Worm (Caenorhabditis elegans) whole organism, L1 larva: ENCODE data around the gene metl-9.

Source experiments
- Y116A8C.19 ChIP-seq: sonication (generic microtip); optimal IDR thresholded peaks from 2 replicates; lab custom pipeline; 2016; ENCODE audit warnings: missing compliant biosample characterization, missing genetic modification characterization, borderline replicate concordance
- aha-1 ChIP-seq: fragments of 150-350 bp; optimal IDR thresholded peaks from 2 replicates; lab custom pipeline; 2014; ENCODE audit warnings: missing biosample characterization, missing genetic modification characterization
- ama-1 ChIP-seq: fragments of 150-350 bp; optimal IDR thresholded peaks from 2 replicates; lab custom pipeline; 2014
- blmp-1 ChIP-seq: fragments of 150-350 bp; optimal IDR thresholded peaks from 2 replicates; lab custom pipeline; 2014; ENCODE audit warnings: missing biosample characterization, missing genetic modification characterization
- ceh-82 ChIP-seq, 3 experiments: fragments of 150-350 bp in 1 of 3; sonication (generic microtip) in 2 of 3; optimal IDR thresholded peaks; 2 replicates each; lab custom pipeline; 2014 to 2017; ENCODE audit warnings: missing biosample characterization in 3 of 3, missing genetic modification characterization in 3 of 3
- ces-1 ChIP-seq: fragments of 150-350 bp; optimal IDR thresholded peaks from 2 replicates; lab custom pipeline; 2014; ENCODE audit warnings: missing biosample characterization, missing genetic modification reagents, missing genetic modification characterization
- dpl-1 ChIP-seq, 3 experiments: fragments of 150-350 bp in 2 of 3; sonication (generic microtip) in 1 of 3; optimal IDR thresholded peaks; 2 replicates each; lab custom pipeline; 2014 to 2017; ENCODE audit warnings: missing biosample characterization in 3 of 3, missing genetic modification characterization in 3 of 3, missing genetic modification reagents in 3 of 3
- dsc-1 ChIP-seq: sonication (generic microtip); optimal IDR thresholded peaks from 2 replicates; lab custom pipeline; 2016; ENCODE audit warnings: mild to moderate bottlenecking, missing genetic modification characterization, missing compliant biosample characterization
- efl-1 ChIP-seq, 4 experiments: fragments of 150-350 bp; optimal IDR thresholded peaks in 3 of 4; peaks in 1 of 4; 1 replicate in 1 of 4; 2 replicates in 3 of 4; lab custom pipeline; 2014; ENCODE audit warnings: missing biosample characterization in 2 of 4, missing genetic modification characterization in 2 of 4, missing genetic modification reagents in 2 of 4
- egl-13 ChIP-seq: sonication (generic microtip); optimal IDR thresholded peaks from 2 replicates; lab custom pipeline; 2016; ENCODE audit warnings: missing genotype, missing genetic modification reagents, missing genetic modification characterization, missing compliant biosample characterization
- egl-27 ChIP-seq, 2 experiments: fragments of 150-350 bp in 1 of 2; sonication (generic microtip); optimal IDR thresholded peaks; 3 replicates each; lab custom pipeline; 2017 to 2018; ENCODE audit warnings: missing biosample characterization in 2 of 2, missing genetic modification characterization in 2 of 2, missing genetic modification reagents in 2 of 2
- fkh-10 ChIP-seq: sonication (generic microtip); optimal IDR thresholded peaks from 2 replicates; lab custom pipeline; 2017; ENCODE audit warnings: missing biosample characterization, missing genetic modification reagents, missing genetic modification characterization
- fkh-4 ChIP-seq: sonication (generic microtip); optimal IDR thresholded peaks from 2 replicates; lab custom pipeline; 2016; ENCODE audit warnings: missing compliant biosample characterization, missing genetic modification characterization, borderline replicate concordance
- fkh-8 ChIP-seq: sonication (generic microtip); optimal IDR thresholded peaks from 2 replicates; lab custom pipeline; 2016; ENCODE audit warnings: mild to moderate bottlenecking, missing genetic modification characterization, missing compliant biosample characterization
- fos-1 ChIP-seq: fragments of 150-350 bp; optimal IDR thresholded peaks from 2 replicates; lab custom pipeline; 2014; ENCODE audit warnings: missing biosample characterization, missing genetic modification characterization
- hlh-17 ChIP-seq: fragments of 200-800 bp; sonication (Bioruptor generic); optimal IDR thresholded peaks from 2 replicates; lab custom pipeline; 2018; ENCODE audit warnings: missing genetic modification characterization, mild to moderate bottlenecking, missing compliant biosample characterization, moderate library complexity, borderline replicate concordance
- isw-1 ChIP-seq: fragments of 200-800 bp; sonication (Bioruptor generic); IDR thresholded peaks from 2 replicates; pipeline ENCODE4 v1.3.6; 2022; ENCODE audit warnings: missing genetic modification characterization, missing compliant biosample characterization
- lin-15B ChIP-seq: fragments of 150-350 bp; sonication (generic microtip); optimal IDR thresholded peaks from 3 replicates; lab custom pipeline; 2014; ENCODE audit warnings: missing biosample characterization, missing genetic modification characterization
- lir-3 ChIP-seq: sonication (generic microtip); optimal IDR thresholded peaks from 2 replicates; lab custom pipeline; 2016; ENCODE audit warnings: mild to moderate bottlenecking, missing genetic modification characterization, moderate library complexity, missing compliant biosample characterization; ENCODE audit not compliant: poor library complexity
- mab-9 ChIP-seq: fragments of 200-800 bp; sonication (Bioruptor generic); IDR thresholded peaks from 2 replicates; pipeline ENCODE4 v1.3.6; 2022; ENCODE audit warnings: missing genetic modification reagents, missing genetic modification characterization, missing compliant biosample characterization
- nhr-11 ChIP-seq: fragments of 150-350 bp; optimal IDR thresholded peaks from 2 replicates; lab custom pipeline; 2014; ENCODE audit warnings: missing biosample characterization, missing genetic modification characterization
- nhr-71 ChIP-seq: sonication (generic microtip); optimal IDR thresholded peaks from 2 replicates; lab custom pipeline; 2016; ENCODE audit warnings: mild to moderate bottlenecking, missing genetic modification characterization, moderate library complexity, missing compliant biosample characterization
- rnt-1 ChIP-seq: sonication (generic microtip); optimal IDR thresholded peaks from 2 replicates; lab custom pipeline; 2016; ENCODE audit warnings: mild to moderate bottlenecking, missing genetic modification characterization, moderate library complexity, missing compliant biosample characterization
- snu-23 ChIP-seq: sonication (generic microtip); optimal IDR thresholded peaks from 2 replicates; lab custom pipeline; 2016; ENCODE audit warnings: missing genetic modification characterization, missing compliant biosample characterization
- sox-4 ChIP-seq: sonication (generic microtip); optimal IDR thresholded peaks from 2 replicates; lab custom pipeline; 2016; ENCODE audit warnings: missing genetic modification characterization, missing compliant biosample characterization
- sptf-1 ChIP-seq: fragments of 150-350 bp; optimal IDR thresholded peaks from 2 replicates; lab custom pipeline; 2014; ENCODE audit warnings: missing biosample characterization, missing genetic modification characterization
- sup-37 ChIP-seq: fragments of 200-800 bp; sonication (Bioruptor generic); optimal IDR thresholded peaks from 2 replicates; lab custom pipeline; 2018; ENCODE audit warnings: mild to moderate bottlenecking, missing genetic modification characterization, missing compliant biosample characterization
- tlp-1 ChIP-seq: fragments of 150-350 bp; optimal IDR thresholded peaks from 2 replicates; lab custom pipeline; 2014; ENCODE audit warnings: missing biosample characterization, missing genetic modification characterization
- unc-130 ChIP-seq: fragments of 150-350 bp; optimal IDR thresholded peaks from 2 replicates; lab custom pipeline; 2017; ENCODE audit warnings: missing biosample characterization, missing genetic modification characterization, inconsistent platforms
- vab-15 ChIP-seq: sonication (generic microtip); optimal IDR thresholded peaks from 2 replicates; lab custom pipeline; 2017; ENCODE audit warnings: missing genotype, mild to moderate bottlenecking, missing genetic modification characterization, missing compliant biosample characterization
- xbp-1 ChIP-seq: sonication (generic microtip); optimal IDR thresholded peaks from 2 replicates; lab custom pipeline; 2016; ENCODE audit warnings: missing genetic modification characterization, missing compliant biosample characterization

Gene metl-9

ce11 chrX:5190061-5190460 is 11.1 kb upstream of the metl-9 start:
- no peak for TF ChIP-seq efl-1 (optimal IDR thresholded peaks at IDR 0.05; lab: Kevin White, UChicago)
- TF ChIP-seq efl-1 (GFP tag; optimal IDR thresholded peaks at IDR 0.05 in 1 of 2; lab: Kevin White, UChicago): no peak

ce11 chrX:5188977-5189376 is 10.0 kb upstream of the metl-9 start, which contains the start of gene zig-6:
Gene zig-6 (minus strand): TSS chrX:5189077.
- TF ChIP-seq Y116A8C.19 (tag; lab: Kevin White, UChicago): no peak
- peak; percentile 39 for TF ChIP-seq rnt-1

DNA sequence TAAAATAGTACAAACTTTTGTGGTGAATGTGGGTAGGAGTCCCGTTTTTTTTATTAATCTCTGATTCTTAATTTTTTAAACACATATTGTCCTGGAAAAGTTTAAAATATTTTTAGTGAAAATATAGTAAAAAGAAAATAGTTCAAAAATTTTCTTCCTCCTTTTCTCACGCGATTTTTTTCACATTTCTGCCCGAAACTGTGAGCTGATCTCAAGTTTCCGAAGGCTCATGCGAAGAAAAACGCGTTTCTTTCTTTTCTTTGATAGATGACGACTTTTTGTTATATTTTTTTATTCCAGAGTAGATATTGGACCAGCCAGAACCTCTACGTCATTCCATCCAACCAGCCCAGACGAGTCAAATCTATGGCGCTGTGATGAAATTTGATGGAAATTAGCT is 5.0 kb upstream of the metl-9 start, which contains the start of gene T03G11.9:
Gene T03G11.9, plus strand, starts transcription at position 301 of the 400 bp plus-strand sequence.
- TF ChIP-seq lir-3 (tag; lab: Kevin White, UChicago): no peak
- TF ChIP-seq Y116A8C.19 (tag; lab: Kevin White, UChicago): no peak
- no peak for TF ChIP-seq egl-27 (tag; optimal IDR thresholded peaks at IDR 0.05; lab: Kevin White, UChicago)
- no peak for TF ChIP-seq hlh-17 (GFP tag; lab: Kevin White, UChicago)
- TF ChIP-seq ama-1 (lab: Kevin White, UChicago): no peak
- no peak for TF ChIP-seq ceh-82 (tag; optimal IDR thresholded peaks at IDR 0.05; lab: Kevin White, UChicago)
- no peak for TF ChIP-seq fkh-10 (GFP tag; lab: Kevin White, UChicago)
- no peak for TF ChIP-seq nhr-11 (tag; lab: Kevin White, UChicago)
- TF ChIP-seq sox-4 (tag; lab: Kevin White, UChicago): no peak
- no peak for TF ChIP-seq unc-130
- TF ChIP-seq fkh-4 (tag; lab: Kevin White, UChicago): no peak
- TF ChIP-seq fos-1 (tag; lab: Kevin White, UChicago): no peak
- TF ChIP-seq dsc-1 (tag; lab: Kevin White, UChicago): no peak
- no peak for TF ChIP-seq dpl-1 (GFP tag; optimal IDR thresholded peaks at IDR 0.05; lab: Kevin White, UChicago)
- TF ChIP-seq snu-23 (GFP tag; lab: Kevin White, UChicago): no peak
- no peak for TF ChIP-seq egl-13 (tag; lab: Kevin White, UChicago)
- TF ChIP-seq mab-9 (GFP tag; lab: Robert Waterston, UW): no peak
- TF ChIP-seq sup-37: no peak
- TF ChIP-seq, all 84 proteins: peak for 0

DNA sequence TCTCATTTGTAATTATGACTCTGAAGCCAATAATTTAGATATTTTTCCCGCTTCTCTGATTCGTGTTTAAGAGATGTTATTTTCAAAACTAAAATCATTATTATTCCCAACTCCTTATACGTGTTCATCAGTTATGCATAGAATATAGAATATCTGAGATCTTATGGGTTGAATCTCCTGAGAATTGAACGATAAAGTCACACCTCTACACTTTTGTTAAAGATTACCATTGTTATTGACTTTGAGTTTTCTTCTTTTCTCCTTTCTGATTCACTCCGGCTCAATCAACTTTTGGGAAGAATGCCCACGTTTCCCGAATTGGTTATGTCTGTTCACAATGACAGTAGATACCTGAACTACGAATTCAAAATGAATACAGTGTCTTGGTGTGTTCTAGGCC is 924 bp upstream of the metl-9 start, which contains the start of gene sru-48:
Gene sru-48, plus strand, starts transcription at position 301 of the 400 bp plus-strand sequence.
- TF ChIP-seq efl-1 (optimal IDR thresholded peaks at IDR 0.05; lab: Kevin White, UChicago): no peak
- peak in 1 of 2 experiments; percentile 4 for TF ChIP-seq efl-1 (GFP tag; optimal IDR thresholded peaks at IDR 0.05 in 1 of 2; lab: Kevin White, UChicago)
- TF ChIP-seq xbp-1 (tag; lab: Kevin White, UChicago): no peak
- TF ChIP-seq, all 84 proteins: peak for 1

- TF ChIP-seq egl-27 (tag; optimal IDR thresholded peaks at IDR 0.05; lab: Kevin White, UChicago) (no peak), lin-15B (tag; lab: Kevin White, UChicago) (no peak), isw-1 (GFP tag; lab: Robert Waterston, UW) (no peak), nhr-71 (peak; percentile 3), fkh-8 (tag; lab: Kevin White, UChicago) (peak; percentile 62), aha-1 (tag; lab: Kevin White, UChicago) (no peak), blmp-1 (tag; lab: Kevin White, UChicago) (no peak), vab-15 (no peak), tlp-1 (tag; lab: Kevin White, UChicago) (no peak)
Observed at ce11 chrX:5174256-5174655, 4.7 kb downstream of the metl-9 start, which contains the start of gene zchc-1A. Gene zchc-1A (plus strand): TSS chrX:5174369.

DNA sequence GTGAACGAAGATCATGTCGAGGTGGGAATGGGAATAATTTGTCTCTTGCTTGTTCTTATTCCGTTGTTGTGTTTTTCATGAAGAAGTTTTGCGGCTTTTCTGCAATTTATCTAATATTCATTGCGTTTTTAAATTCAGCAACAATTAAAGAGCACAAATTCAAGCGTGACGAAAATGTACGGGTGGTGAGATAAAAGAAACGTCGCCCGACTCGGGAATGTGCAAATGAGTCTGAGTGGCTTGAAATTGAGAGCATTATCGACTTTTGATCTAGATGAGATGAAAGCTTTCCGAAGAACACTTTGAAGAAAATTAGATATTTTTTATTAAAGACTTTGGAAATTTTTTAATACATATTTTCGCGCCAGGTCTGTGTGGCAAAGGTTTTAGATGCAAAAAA is 7.9 kb downstream of the metl-9 start, which contains the start of gene T03G11.10:
Gene T03G11.10, minus strand, starts transcription at position 101 of the 400 bp plus-strand sequence.
- TF ChIP-seq sptf-1 (tag; lab: Kevin White, UChicago): no peak
- TF ChIP-seq ces-1: no peak
